Worm (Caenorhabditis elegans): ENCODE results near the gene ZK285.2.

DNA sequence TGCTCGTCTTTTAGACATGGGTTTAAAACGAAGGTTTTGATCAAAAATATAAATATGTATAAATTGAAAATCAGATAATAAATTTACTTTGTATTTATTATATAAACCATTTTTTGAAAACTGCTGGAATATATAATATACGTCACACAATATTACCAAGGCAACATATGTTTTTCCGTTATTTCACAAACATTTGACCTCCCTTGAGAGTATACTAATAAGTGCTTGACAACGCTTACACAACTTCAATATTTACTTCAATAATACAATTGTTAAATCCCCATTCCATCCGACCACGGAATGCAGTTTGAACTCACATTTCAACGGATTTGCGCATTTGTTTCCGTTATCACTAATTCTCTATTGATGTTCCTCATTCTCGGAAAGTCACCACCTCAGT, 835 bp downstream of the ZK285.2 start, which contains the start of gene str-198:
- TF ChIP-seq flt-1 (GFP tag; IDR thresholded peaks at IDR 0.05) (no peak), cog-1 (tag; optimal IDR thresholded peaks at IDR 0.05) (no peak), klf-2 (GFP tag; conservative IDR thresholded peaks at IDR 0.05) (no peak), ztf-23 (GFP tag; IDR thresholded peaks at IDR 0.05) (no peak), tab-1 (GFP tag; IDR thresholded peaks at IDR 0.05) (no peak), ref-1 (GFP tag; conservative IDR thresholded peaks at IDR 0.05) (no peak)

Measured in whole organism, midembryonic.